Worm (Caenorhabditis elegans) whole organism, mixed stage, embryonic: ENCODE data around the gene ftt-2.

Source experiments
- M03D4.4 ChIP-seq: sonication (generic microtip); optimal IDR thresholded peaks from 2 replicates; lab custom pipeline; 2017; ENCODE audit warnings: mild to moderate bottlenecking, missing genetic modification characterization, missing compliant biosample characterization
- flh-1 ChIP-seq: fragments of 200-800 bp; sonication (Bioruptor generic); optimal IDR thresholded peaks from 2 replicates; lab custom pipeline; 2018; ENCODE audit warnings: mild to moderate bottlenecking, missing genetic modification characterization, moderate library complexity, missing compliant biosample characterization
- ham-2 ChIP-seq: fragments of 200-800 bp; sonication (Bioruptor generic); optimal IDR thresholded peaks from 2 replicates; lab custom pipeline; 2018; ENCODE audit warnings: mild to moderate bottlenecking, missing genetic modification characterization, missing compliant biosample characterization
- lin-32 ChIP-seq: fragments of 200-800 bp; sonication (Bioruptor generic); optimal IDR thresholded peaks from 2 replicates; lab custom pipeline; 2018; ENCODE audit warnings: mild to moderate bottlenecking, missing genetic modification characterization, missing compliant biosample characterization
- nhr-76 ChIP-seq: sonication (generic microtip); optimal IDR thresholded peaks from 2 replicates; lab custom pipeline; 2017; ENCODE audit warnings: missing biosample characterization, missing genetic modification characterization
- pha-4 ChIP-seq: fragments of 150-350 bp; optimal IDR thresholded peaks from 2 replicates; lab custom pipeline; 2018; ENCODE audit warnings: missing biosample characterization, missing genetic modification reagents, missing genetic modification characterization
- snpc-4 ChIP-seq: fragments of 150-350 bp; optimal IDR thresholded peaks from 2 replicates; lab custom pipeline; 2014; ENCODE audit warnings: missing biosample characterization, missing genetic modification characterization
- unc-39 ChIP-seq: fragments of 150-350 bp; optimal IDR thresholded peaks from 2 replicates; lab custom pipeline; 2014; ENCODE audit warnings: missing biosample characterization, missing genetic modification characterization
- ztf-11 ChIP-seq: fragments of 150-350 bp; optimal IDR thresholded peaks from 2 replicates; lab custom pipeline; 2014; ENCODE audit warnings: missing biosample characterization, missing genetic modification characterization

DNA sequence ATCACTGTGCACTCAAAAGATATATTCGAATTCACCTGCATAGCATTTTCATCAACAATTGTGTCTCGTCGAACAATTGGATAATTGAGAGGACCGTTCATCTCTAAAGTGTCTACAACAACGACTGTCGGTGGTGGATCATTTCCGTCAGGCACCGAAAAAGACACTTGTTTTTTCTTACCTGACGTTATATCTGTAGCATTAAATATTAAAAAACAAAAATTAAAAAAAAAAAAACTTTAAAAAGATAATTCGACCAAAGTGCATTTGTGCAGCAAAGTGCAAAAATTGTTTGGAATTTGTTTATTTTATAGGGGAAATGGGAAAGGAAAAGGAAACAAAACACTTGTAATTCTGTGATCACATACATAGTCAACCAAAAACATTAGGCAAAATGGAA is 21.8 kb upstream of the ftt-2 start, which contains the start of gene twk-44:
- TF ChIP-seq nhr-76 (tag; lab: Kevin White, UChicago) = no peak
- no peak for TF ChIP-seq ham-2 (GFP tag; lab: Kevin White, UChicago)
- no peak for TF ChIP-seq lin-32 (GFP tag; lab: Kevin White, UChicago)
- no peak for TF ChIP-seq ztf-11 (tag; lab: Kevin White, UChicago)
- no peak for TF ChIP-seq M03D4.4 (tag; lab: Kevin White, UChicago)
- no peak for TF ChIP-seq snpc-4 (tag; lab: Kevin White, UChicago)
- TF ChIP-seq pha-4 (tag; lab: Kevin White, UChicago) = no peak
- TF ChIP-seq unc-39 = no peak
- no peak for TF ChIP-seq flh-1 (GFP tag; lab: Kevin White, UChicago)
